Fruit fly (Drosophila melanogaster) whole organism: ENCODE measurements around the gene CG4972.

Experiments used
- CG8478 ChIP-seq: fragments of >200 bp; optimal IDR thresholded peaks from 2 replicates; lab custom pipeline; 2018; ENCODE audit warnings: inconsistent platforms
- Dll ChIP-seq: fragments of >200 bp; optimal IDR thresholded peaks from 2 replicates; lab custom pipeline; 2017
- EcR ChIP-seq, 2 experiments: fragments of >200 bp; optimal IDR thresholded peaks; 2 replicates each; lab custom pipeline; 2017; ENCODE audit warnings: missing biosample characterization in 2 of 2, missing genetic modification characterization in 2 of 2, missing genetic modification reagents in 2 of 2
- pan ChIP-seq: fragments of >200 bp; optimal IDR thresholded peaks from 2 replicates; lab custom pipeline; 2017
- psq ChIP-seq: fragments of >200 bp; optimal IDR thresholded peaks from 2 replicates; lab custom pipeline; 2017
- usp ChIP-seq: fragments of >200 bp; optimal IDR thresholded peaks from 2 replicates; lab custom pipeline; 2017; ENCODE audit warnings: missing biosample characterization, missing genetic modification characterization, mixed read lengths

Gene CG4972

DNA sequence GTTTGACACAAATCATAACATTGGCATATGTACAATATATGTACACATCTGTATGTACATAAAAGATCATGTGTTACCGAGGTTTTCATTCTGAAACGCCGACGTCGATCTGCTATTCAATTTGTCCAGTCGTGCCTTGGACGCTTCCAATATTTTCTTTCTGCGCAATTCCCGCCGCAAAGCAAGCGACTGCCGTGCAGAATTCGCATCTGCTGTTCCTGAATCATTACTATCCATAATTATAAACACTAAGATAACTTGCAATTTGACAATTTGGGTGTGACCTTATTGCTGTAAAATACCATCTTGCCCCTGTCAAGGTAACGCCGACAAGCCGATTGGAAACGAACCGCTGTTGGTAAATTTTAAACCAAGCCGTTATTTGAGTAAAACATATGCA lies 2.8 kb upstream of the CG4972 start:
- TF ChIP-seq EcR (GFP tag; optimal IDR thresholded peaks at IDR 0.05; lab: Kevin White, UChicago): no peak
- TF ChIP-seq usp (GFP tag; lab: Kevin White, UChicago): no peak

DNA sequence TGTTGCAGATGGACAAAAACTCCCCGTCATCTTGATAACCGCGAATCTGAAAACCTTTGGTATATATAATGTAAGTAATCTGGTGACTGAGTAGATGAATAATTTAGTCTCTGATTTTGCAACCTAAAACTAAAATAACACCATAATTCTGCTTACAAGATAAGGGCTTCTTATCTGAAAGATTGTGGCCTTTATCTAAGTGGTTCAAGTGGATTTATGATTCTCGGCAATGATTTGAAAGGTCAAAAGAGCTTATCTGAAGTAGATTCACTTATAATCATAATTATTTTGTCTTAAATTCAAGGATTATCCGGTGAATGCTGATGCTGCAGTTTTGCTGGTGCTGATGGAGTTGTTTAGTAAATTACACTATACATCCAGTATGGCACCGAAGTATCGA lies 1.3 kb downstream of the CG4972 start:
- TF ChIP-seq Dll (lab: Kevin White, UChicago) (no peak), usp (GFP tag; lab: Kevin White, UChicago) (no peak), CG8478 (no peak), psq (lab: Kevin White, UChicago) (no peak), pan (lab: Kevin White, UChicago) (no peak), EcR (GFP tag; optimal IDR thresholded peaks at IDR 0.05; lab: Kevin White, UChicago) (no peak)

DNA sequence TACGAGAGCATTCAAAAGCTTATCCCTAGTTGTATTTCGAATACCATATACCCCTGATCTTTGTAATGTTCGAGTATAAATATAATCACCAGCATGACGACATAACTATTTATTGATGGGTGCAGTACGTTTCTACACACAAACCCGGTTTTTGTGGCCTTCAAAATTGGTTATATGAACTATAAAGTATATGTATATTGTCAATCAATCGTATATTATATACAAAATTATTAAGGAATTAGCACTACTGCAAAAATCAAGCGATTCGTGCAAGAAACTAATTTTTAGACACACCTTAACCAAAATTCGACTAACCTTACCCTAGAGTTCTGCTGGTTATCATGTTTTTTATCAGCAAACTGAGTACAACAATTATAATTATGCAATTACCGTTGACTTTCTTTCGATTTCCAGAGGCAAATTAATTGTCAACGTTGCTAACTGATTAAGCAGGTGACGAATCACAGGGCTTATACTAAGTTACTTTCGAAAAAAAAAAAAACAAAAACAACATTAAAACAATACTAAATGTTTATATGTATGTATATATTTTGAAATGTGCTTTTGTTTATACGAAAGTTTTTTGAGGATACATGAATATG lies 5.7 kb downstream of the CG4972 start:
- TF ChIP-seq CG8478: no peak
- no peak for TF ChIP-seq pan (lab: Kevin White, UChicago)
- TF ChIP-seq Dll (lab: Kevin White, UChicago): no peak
- no peak for TF ChIP-seq usp (GFP tag; lab: Kevin White, UChicago)
- TF ChIP-seq psq (lab: Kevin White, UChicago): no peak
- TF ChIP-seq EcR (GFP tag; optimal IDR thresholded peaks at IDR 0.05; lab: Kevin White, UChicago): no peak

DNA sequence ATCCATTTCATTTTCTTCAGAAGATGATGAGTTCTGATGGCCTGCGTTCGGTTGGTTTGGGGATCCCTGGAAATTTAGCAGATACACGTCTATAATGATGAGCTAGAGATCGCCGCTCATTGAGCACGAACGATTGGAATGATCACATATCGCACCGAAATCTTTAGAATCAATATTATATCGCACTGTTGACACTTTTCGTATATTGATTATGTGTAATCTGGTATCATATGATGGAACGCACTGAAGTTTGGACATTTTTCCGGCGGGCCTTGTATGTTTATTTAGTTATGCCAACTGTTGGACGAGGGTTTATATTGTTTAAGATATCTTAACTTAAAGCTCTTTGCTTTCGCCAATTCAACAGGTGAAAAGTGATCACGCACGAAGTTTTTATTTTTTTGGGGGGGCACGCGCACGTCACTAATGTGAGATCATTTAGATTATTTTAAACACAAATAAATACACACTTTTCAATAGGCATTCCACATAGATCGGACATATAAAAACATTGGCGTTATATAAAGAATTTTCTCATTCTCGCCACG lies 6.5 kb downstream of the CG4972 start:
- TF ChIP-seq pan (lab: Kevin White, UChicago): no peak
- TF ChIP-seq psq (lab: Kevin White, UChicago): no peak
- TF ChIP-seq CG8478: no peak
- no peak for TF ChIP-seq Dll (lab: Kevin White, UChicago)
- TF ChIP-seq usp (GFP tag; lab: Kevin White, UChicago): no peak
- no peak for TF ChIP-seq EcR (GFP tag; optimal IDR thresholded peaks at IDR 0.05; lab: Kevin White, UChicago)

DNA sequence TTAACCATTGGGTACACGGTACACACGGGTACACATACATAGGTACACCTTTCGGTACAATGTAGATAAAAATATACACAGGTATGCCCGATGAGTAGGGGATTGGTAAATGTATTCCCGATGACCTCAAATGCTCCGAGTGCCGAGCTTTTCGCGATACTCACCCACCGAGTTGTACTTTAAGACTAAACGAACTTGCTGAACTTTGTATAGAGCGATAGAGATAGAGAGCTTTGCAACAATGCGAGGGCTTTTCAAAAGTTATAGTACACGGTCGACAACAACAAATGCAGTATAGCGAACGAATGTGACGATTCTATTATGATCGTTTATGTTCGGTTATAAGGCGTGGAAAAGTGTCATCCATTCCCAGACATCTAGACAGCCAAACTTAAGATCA lies 7.0 kb downstream of the CG4972 start:
- TF ChIP-seq pan (lab: Kevin White, UChicago) (no peak), usp (GFP tag; lab: Kevin White, UChicago) (no peak), EcR (GFP tag; optimal IDR thresholded peaks at IDR 0.05; lab: Kevin White, UChicago) (peak in 1 of 2 experiments; percentile 41)

DNA sequence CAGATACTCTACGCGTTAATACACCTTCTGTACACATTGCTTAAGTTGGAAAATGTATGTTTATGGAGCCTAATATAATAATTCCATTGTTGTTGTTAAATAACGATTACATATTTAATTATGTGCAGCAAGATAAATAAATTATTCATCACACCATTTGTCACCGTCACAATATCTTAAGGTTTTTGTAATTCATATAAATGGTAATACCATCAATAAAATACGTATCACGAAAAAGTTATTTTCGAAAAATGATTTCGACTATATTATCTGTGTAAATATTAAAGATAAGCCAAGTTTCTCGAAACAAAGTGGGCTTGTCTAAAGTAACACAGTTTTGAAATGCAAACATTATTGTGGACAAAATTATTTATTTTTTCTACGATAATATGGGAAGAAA lies 7.6 kb downstream of the CG4972 start, which contains the start of gene CG4995:
Gene CG4995, plus strand, starts transcription at position 301 of the 400 bp plus-strand sequence.
- TF ChIP-seq pan (lab: Kevin White, UChicago): no peak
- TF ChIP-seq EcR (GFP tag; optimal IDR thresholded peaks at IDR 0.05; lab: Kevin White, UChicago): no peak
- no peak for TF ChIP-seq usp (GFP tag; lab: Kevin White, UChicago)
- no peak for TF ChIP-seq psq (lab: Kevin White, UChicago)
- TF ChIP-seq Dll (lab: Kevin White, UChicago): no peak
- no peak for TF ChIP-seq CG8478

DNA sequence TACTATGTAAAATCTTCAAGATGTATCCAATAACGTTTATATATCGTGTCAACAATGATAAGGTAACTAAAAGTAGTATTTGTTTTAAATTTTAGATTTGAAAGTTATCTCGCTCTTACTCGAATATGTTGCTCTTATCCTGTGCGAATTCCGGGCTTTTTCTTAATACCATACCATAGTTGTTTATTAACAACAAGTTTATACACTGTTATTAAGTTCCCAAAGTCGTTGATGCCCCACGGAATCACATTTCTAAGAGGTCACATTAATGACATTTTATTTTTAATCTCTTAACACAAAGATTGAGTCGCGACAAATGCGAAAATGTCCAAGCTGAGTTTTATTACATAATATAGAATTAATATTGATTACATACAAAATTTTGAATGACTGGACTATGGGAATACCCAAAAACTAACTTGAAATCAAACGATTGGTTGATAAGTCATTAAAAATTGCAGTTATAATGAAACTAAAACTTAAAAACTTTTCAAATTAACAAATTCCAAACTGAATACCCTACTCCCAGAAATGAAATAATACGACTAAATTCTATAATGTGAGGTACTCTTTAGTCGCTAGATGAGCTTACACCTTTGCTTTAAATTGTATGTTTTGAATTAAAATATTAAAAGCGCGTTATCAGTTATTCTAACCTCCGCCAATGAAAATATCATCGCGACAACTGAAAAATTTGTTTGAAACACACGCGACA lies 8.3 kb downstream of the CG4972 start, which contains the start of gene CG5381:
Gene CG5381, minus strand, starts transcription at position 330 of the 715 bp plus-strand sequence.
- TF ChIP-seq CG8478 (no peak), Dll (lab: Kevin White, UChicago) (no peak), usp (GFP tag; lab: Kevin White, UChicago) (no peak), pan (lab: Kevin White, UChicago) (no peak), psq (lab: Kevin White, UChicago) (no peak), EcR (GFP tag; optimal IDR thresholded peaks at IDR 0.05; lab: Kevin White, UChicago) (no peak)

DNA sequence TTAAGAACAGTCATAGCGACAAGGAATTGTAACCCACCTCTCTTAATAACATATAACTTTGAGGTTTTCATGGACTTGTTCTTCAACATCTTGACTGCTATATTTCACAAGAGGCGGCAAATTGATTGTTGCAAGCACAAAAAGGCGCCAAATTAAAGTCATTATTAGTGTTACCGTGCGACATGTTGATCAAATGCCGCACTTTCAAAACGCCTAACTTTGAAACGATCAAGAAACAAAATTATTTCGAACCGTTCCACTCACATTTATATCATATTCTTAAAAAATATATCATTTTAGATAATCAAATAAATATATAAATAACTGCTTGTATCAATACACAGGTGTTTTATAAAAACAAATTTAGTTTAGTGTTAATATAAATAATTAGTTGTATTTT lies 13.2 kb downstream of the CG4972 start, which contains the start of gene RnrL:
Gene RnrL, minus strand, starts transcription at position 154 of the 400 bp plus-strand sequence.
- TF ChIP-seq Dll (lab: Kevin White, UChicago) (no peak), CG8478 (no peak), psq (lab: Kevin White, UChicago) (no peak), EcR (GFP tag; optimal IDR thresholded peaks at IDR 0.05; lab: Kevin White, UChicago) (no peak), usp (GFP tag; lab: Kevin White, UChicago) (no peak)

DNA sequence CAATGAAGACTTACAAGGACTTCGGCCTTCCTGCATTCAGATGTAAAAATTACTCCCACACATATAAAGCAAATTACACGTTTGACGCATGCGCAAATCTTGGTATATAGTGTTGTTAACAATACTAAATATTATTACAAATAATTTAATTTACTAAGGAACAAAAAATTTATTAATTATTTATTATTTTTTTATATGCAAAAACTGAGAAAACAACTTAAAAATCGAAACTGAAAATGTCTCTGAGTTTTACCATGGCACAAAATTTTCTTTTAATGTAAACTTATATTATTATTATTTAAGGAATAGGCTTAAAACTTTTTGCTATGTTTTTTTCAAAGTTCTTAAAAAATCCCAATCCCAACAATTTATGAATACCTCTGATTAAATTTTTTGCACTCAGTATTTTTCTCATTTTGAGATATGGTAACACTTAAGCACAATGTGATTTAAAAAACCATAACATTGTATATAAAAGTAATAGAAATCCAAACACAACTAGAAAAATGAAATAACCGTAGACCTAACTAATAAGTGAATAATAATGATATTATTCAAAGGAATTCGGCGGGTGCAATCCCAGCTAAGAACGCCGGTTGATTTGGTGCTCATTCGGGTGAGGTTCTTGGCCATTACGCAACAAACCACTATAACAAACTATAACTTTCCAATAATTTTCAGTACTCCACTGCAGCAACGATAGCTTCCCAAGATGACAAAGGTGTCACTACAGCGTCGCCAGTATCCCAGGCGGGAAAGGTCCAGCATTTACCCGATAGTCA lies 16.7 kb downstream of the CG4972 start, which contains the start of the genes Schip1 and Cox10:
Gene Schip1, minus strand, starts transcription at position 51 of the 782 bp plus-strand sequence.
Gene Cox10, plus strand, starts transcription at position 406 of the 782 bp plus-strand sequence.
- no peak for TF ChIP-seq usp (GFP tag; lab: Kevin White, UChicago)
- no peak for TF ChIP-seq pan (lab: Kevin White, UChicago)
- TF ChIP-seq EcR (GFP tag; optimal IDR thresholded peaks at IDR 0.05; lab: Kevin White, UChicago): no peak
- no peak for TF ChIP-seq psq (lab: Kevin White, UChicago)
- TF ChIP-seq CG8478: no peak
- no peak for TF ChIP-seq Dll (lab: Kevin White, UChicago)

DNA sequence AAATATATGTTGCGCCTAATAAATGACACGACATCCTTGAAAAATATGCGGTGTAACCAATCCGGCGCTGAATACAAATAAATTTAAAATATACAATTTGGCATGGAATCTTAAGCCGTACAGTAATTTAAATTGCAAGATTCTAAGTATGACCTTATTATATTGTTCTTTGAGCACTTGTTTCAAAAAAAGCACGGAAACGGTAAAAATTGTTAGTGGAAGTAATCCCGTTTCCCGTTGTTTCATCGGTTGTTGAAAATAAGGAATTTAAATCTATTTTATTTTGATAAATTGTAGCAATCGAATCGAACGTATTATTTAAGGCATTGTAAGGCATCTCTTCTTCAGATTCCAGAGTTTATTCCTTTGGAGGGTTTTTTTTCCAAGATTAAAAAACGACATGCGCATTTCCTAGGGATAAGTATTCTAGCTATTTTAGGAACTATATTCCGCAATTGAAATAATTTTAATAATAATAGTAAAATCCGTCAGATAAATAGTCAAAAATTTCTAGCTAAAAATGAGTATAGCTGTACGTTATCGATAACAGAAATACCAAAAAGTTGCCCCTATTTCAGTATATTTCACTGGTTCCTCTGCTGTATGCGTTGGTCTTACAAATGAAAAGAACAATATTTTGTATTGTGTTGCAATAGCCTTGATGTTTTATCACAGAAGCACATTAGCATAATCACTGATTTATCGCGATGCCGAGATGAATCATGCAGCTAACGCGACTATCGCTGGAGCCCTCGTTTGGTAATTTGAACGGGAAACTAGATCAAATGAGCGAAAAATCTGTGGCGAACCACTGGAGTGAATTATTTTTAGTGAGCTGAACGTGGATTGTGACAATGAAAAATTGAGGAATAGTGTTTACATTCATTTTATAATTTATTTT lies 18.7 kb downstream of the CG4972 start, which contains the start of gene GATAd:
Gene GATAd, plus strand, starts transcription at position 644 of the 901 bp plus-strand sequence.
- no peak for TF ChIP-seq usp (GFP tag; lab: Kevin White, UChicago)
- no peak for TF ChIP-seq EcR (GFP tag; optimal IDR thresholded peaks at IDR 0.05; lab: Kevin White, UChicago)
- TF ChIP-seq psq (lab: Kevin White, UChicago): no peak
- no peak for TF ChIP-seq pan (lab: Kevin White, UChicago)
- TF ChIP-seq CG8478: no peak
- no peak for TF ChIP-seq Dll (lab: Kevin White, UChicago)
